Fruit fly (Drosophila melanogaster) whole organism, embryonic: ENCODE measurements around the gene psh.

Source experiments
- Adf1 ChIP-seq: fragments of 200-800 bp; sonication (Bioruptor generic); IDR thresholded peaks from 2 replicates; pipeline ENCODE4 v1.3.6; 2022; ENCODE audit warnings: missing biosample characterization, missing genetic modification characterization
- CG10366 ChIP-seq: fragments of 200-800 bp; sonication (Bioruptor generic); IDR thresholded peaks from 2 replicates; pipeline ENCODE4 v1.3.6; 2022; ENCODE audit warnings: missing biosample characterization, missing genetic modification characterization
- CG11093 ChIP-seq: fragments of 200-800 bp; sonication (Bioruptor generic); IDR thresholded peaks from 3 replicates; pipeline ENCODE4 v1.3.6; 2022; ENCODE audit warnings: missing biosample characterization, missing genetic modification characterization
- CG11504 ChIP-seq: fragments of 200-800 bp; sonication (Bioruptor generic); optimal IDR thresholded peaks from 3 replicates; lab custom pipeline; 2019; ENCODE audit warnings: missing biosample characterization, mild to moderate bottlenecking, missing genetic modification characterization, moderate library complexity
- CG12299 ChIP-seq: fragments of 200-800 bp; sonication (Bioruptor generic); optimal IDR thresholded peaks from 2 replicates; lab custom pipeline; 2018; ENCODE audit warnings: missing biosample characterization, mild to moderate bottlenecking, missing genetic modification characterization
- CG1233 ChIP-seq: fragments of 200-800 bp; sonication (Bioruptor generic); optimal IDR thresholded peaks from 4 replicates; lab custom pipeline; 2018; ENCODE audit warnings: missing biosample characterization, mild to moderate bottlenecking, missing genetic modification characterization
- CG12391 ChIP-seq: fragments of 200-800 bp; sonication (Bioruptor generic); optimal IDR thresholded peaks from 3 replicates; lab custom pipeline; 2018; ENCODE audit warnings: missing biosample characterization, mild to moderate bottlenecking, missing genetic modification characterization, moderate library complexity
- CG12659 ChIP-seq: fragments of 200-800 bp; sonication (Bioruptor generic); optimal IDR thresholded peaks from 3 replicates; lab custom pipeline; 2017; ENCODE audit warnings: mild to moderate bottlenecking, missing biosample characterization, missing genetic modification reagents, missing genetic modification characterization
- CG12942 ChIP-seq: fragments of 200-800 bp; sonication (Bioruptor generic); optimal IDR thresholded peaks from 3 replicates; lab custom pipeline; 2016; ENCODE audit warnings: missing biosample characterization, missing genetic modification characterization
- CG13424 ChIP-seq: fragments of 200-800 bp; sonication (Bioruptor generic); optimal IDR thresholded peaks from 2 replicates; lab custom pipeline; 2019; ENCODE audit warnings: missing biosample characterization, mild to moderate bottlenecking, missing genetic modification characterization, moderate library complexity
- CG14014 ChIP-seq: fragments of 200-800 bp; sonication (Bioruptor generic); IDR thresholded peaks from 2 replicates; pipeline ENCODE4 v1.3.6; 2022; ENCODE audit warnings: missing biosample characterization, missing genetic modification characterization
- CG1529 ChIP-seq: fragments of 200-800 bp; sonication (Bioruptor generic); optimal IDR thresholded peaks from 3 replicates; lab custom pipeline; 2018; ENCODE audit warnings: missing biosample characterization, missing genetic modification characterization
- CG2875 ChIP-seq: fragments of 200-800 bp; sonication (Bioruptor generic); optimal IDR thresholded peaks from 2 replicates; lab custom pipeline; 2017; ENCODE audit warnings: missing biosample characterization, mild to moderate bottlenecking, missing genetic modification characterization, missing genetic modification reagents
- CG30020 ChIP-seq: fragments of 200-800 bp; optimal IDR thresholded peaks from 2 replicates; lab custom pipeline; 2019; ENCODE audit warnings: missing biosample characterization, mild to moderate bottlenecking, missing genetic modification characterization, moderate library complexity
- CG31388 ChIP-seq: fragments of 200-800 bp; sonication (Bioruptor generic); optimal IDR thresholded peaks from 2 replicates; lab custom pipeline; 2016; ENCODE audit warnings: missing biosample characterization, missing genetic modification characterization
- CG4360 ChIP-seq: fragments of 200-800 bp; sonication (Bioruptor generic); IDR thresholded peaks from 2 replicates; pipeline ENCODE4 v1.3.6; 2022; ENCODE audit warnings: missing biosample characterization, missing genetic modification characterization
- CG6175 ChIP-seq: fragments of 200-800 bp; sonication (Bioruptor generic); IDR thresholded peaks from 3 replicates; pipeline ENCODE4 v1.3.6; 2022; ENCODE audit warnings: missing biosample characterization, missing genetic modification characterization
- CG6813 ChIP-seq: fragments of 200-800 bp; sonication (Bioruptor generic); optimal IDR thresholded peaks from 2 replicates; lab custom pipeline; 2017; ENCODE audit warnings: missing biosample characterization, missing genetic modification characterization, mild to moderate bottlenecking, moderate library complexity, missing genetic modification reagents
- CG7745 ChIP-seq: fragments of 200-800 bp; sonication (Bioruptor generic); optimal IDR thresholded peaks from 2 replicates; lab custom pipeline; 2018; ENCODE audit warnings: missing biosample characterization, mild to moderate bottlenecking, missing genetic modification characterization, moderate library complexity
- CG7987 ChIP-seq: fragments of 200-800 bp; sonication (Bioruptor generic); optimal IDR thresholded peaks from 2 replicates; lab custom pipeline; 2018; ENCODE audit warnings: missing biosample characterization, mild to moderate bottlenecking, missing genetic modification characterization, moderate library complexity
- CG8281 ChIP-seq: fragments of 200-800 bp; sonication (Bioruptor generic); optimal IDR thresholded peaks from 2 replicates; lab custom pipeline; 2018; ENCODE audit warnings: missing biosample characterization, mild to moderate bottlenecking, missing genetic modification characterization, moderate library complexity
- Hr51 ChIP-seq, 2 experiments: fragments of 200-800 bp; sonication (Bioruptor generic); optimal IDR thresholded peaks; 2 replicates in 1 of 2; 3 replicates in 1 of 2; lab custom pipeline; 2016 to 2018; ENCODE audit warnings: missing biosample characterization in 2 of 2, missing genetic modification characterization in 2 of 2, mild to moderate bottlenecking in 1 of 2, moderate library complexity in 1 of 2
- Myb ChIP-seq: fragments of 200-800 bp; sonication (Bioruptor generic); optimal IDR thresholded peaks from 2 replicates; lab custom pipeline; 2016; ENCODE audit warnings: missing biosample characterization, missing genetic modification characterization
- Sry-δ ChIP-seq: fragments of 200-800 bp; sonication (Bioruptor generic); optimal IDR thresholded peaks from 2 replicates; lab custom pipeline; 2016; ENCODE audit warnings: missing biosample characterization, missing genetic modification characterization
- Ssrp ChIP-seq: fragments of 200-800 bp; sonication (Bioruptor generic); optimal IDR thresholded peaks from 2 replicates; lab custom pipeline; 2018; ENCODE audit warnings: missing biosample characterization, mild to moderate bottlenecking, missing genetic modification characterization, moderate library complexity
- abd-A ChIP-seq: fragments of 200-800 bp; sonication (Bioruptor generic); optimal IDR thresholded peaks from 3 replicates; lab custom pipeline; 2019; ENCODE audit warnings: missing biosample characterization, mild to moderate bottlenecking, missing genetic modification characterization, moderate library complexity
- bbx ChIP-seq: fragments of 200-800 bp; sonication (Bioruptor generic); IDR thresholded peaks from 2 replicates; pipeline ENCODE4 v1.3.6; 2022; ENCODE audit warnings: missing biosample characterization, missing genetic modification characterization; ENCODE audit not compliant: partially characterized antibody
- br ChIP-seq: fragments of >200 bp; optimal IDR thresholded peaks from 2 replicates; lab custom pipeline; 2017
- cato ChIP-seq: fragments of 200-800 bp; sonication (Bioruptor generic); optimal IDR thresholded peaks from 2 replicates; lab custom pipeline; 2016; ENCODE audit warnings: missing biosample characterization, missing genetic modification characterization, borderline replicate concordance
- crp ChIP-seq, 2 experiments: fragments of 200-800 bp; sonication (Bioruptor generic); optimal IDR thresholded peaks; 2 replicates in 1 of 2; 3 replicates in 1 of 2; lab custom pipeline; 2017; ENCODE audit warnings: missing biosample characterization in 2 of 2, missing genetic modification characterization in 2 of 2, mild to moderate bottlenecking in 1 of 2, moderate library complexity in 1 of 2
- emc ChIP-seq: fragments of 200-800 bp; sonication (Bioruptor generic); optimal IDR thresholded peaks from 2 replicates; lab custom pipeline; 2016; ENCODE audit warnings: missing biosample characterization, missing genetic modification characterization
- fd102C ChIP-seq: fragments of 200-800 bp; sonication (Bioruptor generic); optimal IDR thresholded peaks from 2 replicates; lab custom pipeline; 2018; ENCODE audit warnings: missing biosample characterization, mild to moderate bottlenecking, missing genetic modification characterization, moderate library complexity
- gro ChIP-seq: fragments of 200-800 bp; sonication (Bioruptor generic); optimal IDR thresholded peaks from 2 replicates; lab custom pipeline; 2016; ENCODE audit warnings: missing biosample characterization, missing genetic modification characterization
- jigr1 ChIP-seq: fragments of 200-800 bp; sonication (Bioruptor generic); IDR thresholded peaks from 3 replicates; pipeline ENCODE4 v1.3.6; 2022; ENCODE audit warnings: missing biosample characterization, missing genetic modification characterization
- kah ChIP-seq: fragments of 200-800 bp; sonication (Bioruptor generic); optimal IDR thresholded peaks from 2 replicates; lab custom pipeline; 2018; ENCODE audit warnings: missing biosample characterization, mild to moderate bottlenecking, missing genetic modification characterization
- oc ChIP-seq: fragments of 200-800 bp; sonication (Bioruptor generic); optimal IDR thresholded peaks from 2 replicates; lab custom pipeline; 2018; ENCODE audit warnings: missing biosample characterization, mild to moderate bottlenecking, missing genetic modification characterization, moderate library complexity
- onecut ChIP-seq: fragments of 200-800 bp; sonication (Bioruptor generic); IDR thresholded peaks from 2 replicates; pipeline ENCODE4 v1.3.6; 2022; ENCODE audit warnings: missing biosample characterization, missing genetic modification characterization
- pita ChIP-seq: fragments of 200-800 bp; sonication (Bioruptor generic); optimal IDR thresholded peaks from 2 replicates; lab custom pipeline; 2017; ENCODE audit warnings: missing biosample characterization, mild to moderate bottlenecking, missing genetic modification characterization
- pnt ChIP-seq: fragments of 200-800 bp; sonication (Bioruptor generic); optimal IDR thresholded peaks from 3 replicates; lab custom pipeline; 2016; ENCODE audit warnings: missing biosample characterization, missing genetic modification characterization
- row ChIP-seq: fragments of 200-800 bp; sonication (Bioruptor generic); IDR thresholded peaks from 3 replicates; pipeline ENCODE4 v1.3.6; 2022; ENCODE audit warnings: missing biosample characterization, missing genetic modification characterization
- sc ChIP-seq, 3 experiments: fragments of >200 bp in 2 of 3; fragments of 200-800 bp in 1 of 3; sonication (Bioruptor generic) in 1 of 3; optimal IDR thresholded peaks; 2 replicates in 2 of 3; 3 replicates in 1 of 3; lab custom pipeline; 2017; ENCODE audit warnings: mild to moderate bottlenecking in 1 of 3, missing biosample characterization in 1 of 3, missing genetic modification characterization in 1 of 3, missing genetic modification reagents in 1 of 3
- slbo ChIP-seq: fragments of 200-800 bp; sonication (Bioruptor generic); IDR thresholded peaks from 2 replicates; pipeline ENCODE4 v1.3.6; 2022; ENCODE audit warnings: missing biosample characterization, missing genetic modification characterization
- sna ChIP-seq: fragments of 200-800 bp; sonication (Bioruptor generic); IDR thresholded peaks from 2 replicates; pipeline ENCODE4 v1.3.6; 2022; ENCODE audit warnings: missing biosample characterization, missing genetic modification characterization; ENCODE audit not compliant: partially characterized antibody
- sqz ChIP-seq: fragments of 200-800 bp; sonication (Bioruptor generic); optimal IDR thresholded peaks from 3 replicates; lab custom pipeline; 2018; ENCODE audit warnings: missing biosample characterization, mild to moderate bottlenecking, missing genetic modification characterization
- tap ChIP-seq: fragments of 200-800 bp; optimal IDR thresholded peaks from 3 replicates; lab custom pipeline; 2019; ENCODE audit warnings: missing biosample characterization, mild to moderate bottlenecking, missing genetic modification characterization, moderate library complexity
- tio ChIP-seq: fragments of 200-800 bp; sonication (Bioruptor generic); optimal IDR thresholded peaks from 2 replicates; lab custom pipeline; 2017; ENCODE audit warnings: missing biosample characterization, missing genetic modification characterization, inconsistent platforms
- ttk ChIP-seq: fragments of 200-800 bp; sonication (Bioruptor generic); IDR thresholded peaks from 2 replicates; pipeline ENCODE4 v2.1.2; 2022; ENCODE audit warnings: missing biosample characterization, missing genetic modification characterization
- tx ChIP-seq: fragments of 200-800 bp; sonication (Bioruptor generic); optimal IDR thresholded peaks from 2 replicates; lab custom pipeline; 2016; ENCODE audit warnings: missing biosample characterization, missing genetic modification characterization
- zen ChIP-seq: fragments of 200-800 bp; sonication (Bioruptor generic); optimal IDR thresholded peaks from 3 replicates; lab custom pipeline; 2018; ENCODE audit warnings: missing biosample characterization, mild to moderate bottlenecking, missing genetic modification characterization, moderate library complexity

psh gene

DNA sequence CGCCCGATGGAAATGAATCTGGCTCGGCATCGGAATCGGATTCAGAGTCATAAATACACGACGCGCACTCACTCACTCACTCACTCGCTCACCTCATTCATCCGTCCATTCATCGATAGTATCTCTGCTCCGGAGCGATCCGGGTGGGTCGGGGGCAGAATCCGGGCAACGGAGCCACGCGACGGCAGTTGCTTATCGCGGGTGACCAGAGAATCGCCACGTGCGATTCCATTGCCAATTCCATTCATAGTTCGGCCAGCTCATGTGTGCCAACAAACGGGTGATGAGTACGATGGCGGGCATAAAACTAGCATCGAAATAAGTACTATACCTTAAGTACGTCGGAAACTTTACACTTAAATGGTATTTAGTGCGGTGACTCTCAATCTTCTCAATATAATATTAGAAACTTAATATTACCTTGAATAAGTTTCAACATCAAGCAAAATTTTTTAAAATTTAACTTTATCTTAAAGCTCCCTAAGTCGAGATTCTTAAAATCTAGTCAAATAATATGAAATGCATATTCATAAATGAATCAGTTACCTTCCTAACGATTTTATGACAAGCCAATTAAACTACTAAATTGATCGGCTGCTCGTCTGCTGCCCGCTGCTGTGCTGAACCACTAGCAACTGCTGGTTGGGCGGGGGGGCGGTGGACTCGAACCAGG, 38.0 kb upstream of the psh start (continued):
- peak; percentile 2 for TF ChIP-seq CG6813 (GFP tag; lab: Kevin White, UChicago)
- no peak for TF ChIP-seq CG14014
- TF ChIP-seq CG11093 (GFP tag; lab: Robert Waterston, UW): 0 out of 3 replicates have a peak, but pooled peaks have one; percentile 34
- TF ChIP-seq gro (GFP tag; lab: Kevin White, UChicago): no peak
- TF ChIP-seq Myb (GFP tag; lab: Kevin White, UChicago): no peak
- no peak for TF ChIP-seq CG7987 (GFP tag; lab: Kevin White, UChicago)
- no peak; the same call in 1 of the 2 replicates for TF ChIP-seq CG10366 (GFP tag; lab: Robert Waterston, UW)
- TF ChIP-seq CG30020 (tag; lab: Kevin White, UChicago): peak; percentile 10
- peak; percentile 2 for TF ChIP-seq CG1233 (GFP tag; lab: Kevin White, UChicago)
- TF ChIP-seq br (lab: Kevin White, UChicago): no peak
- TF ChIP-seq crp (GFP tag; optimal IDR thresholded peaks at IDR 0.05; lab: Kevin White, UChicago): no peak
- no peak for TF ChIP-seq CG1529 (GFP tag; lab: Kevin White, UChicago)
- TF ChIP-seq slbo (GFP tag; lab: Robert Waterston, UW): no peak
- TF ChIP-seq onecut (GFP tag; lab: Robert Waterston, UW): 0 out of 2 replicates have a peak, but pooled peaks have one; percentile 20
- TF ChIP-seq ttk: no peak
- TF ChIP-seq cato: no peak
- peak; percentile 29 for TF ChIP-seq sqz (GFP tag; lab: Kevin White, UChicago)
- peak; percentile 59 for TF ChIP-seq CG13424 (tag; lab: Kevin White, UChicago)
- TF ChIP-seq CG4360 (GFP tag; lab: Robert Waterston, UW): no peak
- peak; percentile 73 for TF ChIP-seq CG11504 (tag; lab: Kevin White, UChicago)
- TF ChIP-seq Ssrp: peak; percentile 46
- no peak for TF ChIP-seq pnt (GFP tag; lab: Kevin White, UChicago)
- no peak for TF ChIP-seq CG12942 (GFP tag; lab: Kevin White, UChicago)
- no peak for TF ChIP-seq CG7745
- TF ChIP-seq pita (GFP tag; lab: Kevin White, UChicago): no peak
- peak; percentile 43 for TF ChIP-seq CG12391 (tag; lab: Kevin White, UChicago)
- no peak for TF ChIP-seq abd-A (tag; lab: Kevin White, UChicago)
- TF ChIP-seq Adf1: no peak
- TF ChIP-seq Sry-δ (GFP tag; lab: Kevin White, UChicago): no peak
- TF ChIP-seq fd102C (GFP tag; lab: Kevin White, UChicago): no peak
- TF ChIP-seq Hr51 (GFP tag; optimal IDR thresholded peaks at IDR 0.05; lab: Kevin White, UChicago): peak in 1 of 2 experiments; percentile 32
- no peak for TF ChIP-seq sna (GFP tag; lab: Robert Waterston, UW)
- no peak for TF ChIP-seq tio
- TF ChIP-seq CG8281 (tag; lab: Kevin White, UChicago): no peak
- peak; percentile 46 for TF ChIP-seq zen (tag; lab: Kevin White, UChicago)
- peak; percentile 46 for TF ChIP-seq row
- TF ChIP-seq tx (GFP tag; lab: Kevin White, UChicago): no peak
- TF ChIP-seq CG12299 (tag; lab: Kevin White, UChicago): no peak
- TF ChIP-seq jigr1: no peak
- TF ChIP-seq bbx (GFP tag; lab: Robert Waterston, UW): no peak
- TF ChIP-seq tap: no peak
- no peak for TF ChIP-seq CG6175 (GFP tag; lab: Robert Waterston, UW)
- no peak for TF ChIP-seq emc (GFP tag; lab: Kevin White, UChicago)
- TF ChIP-seq oc (tag; lab: Kevin White, UChicago): no peak
- no peak for TF ChIP-seq sc (optimal IDR thresholded peaks at IDR 0.05; lab: Kevin White, UChicago)
- TF ChIP-seq sc (GFP tag; optimal IDR thresholded peaks at IDR 0.05; lab: Kevin White, UChicago): peak; percentile 44
- TF ChIP-seq kah: peak; percentile 1
- no peak for TF ChIP-seq CG31388
- TF ChIP-seq CG2875 (GFP tag; lab: Kevin White, UChicago): no peak
- TF ChIP-seq CG12659 (GFP tag; lab: Kevin White, UChicago): peak; percentile 22
